Fruit fly (Drosophila melanogaster) whole organism, embryonic: ENCODE results near the gene DhpD.
A peak's percentile ranks its signal among the peaks of the same experiment; 100 is the strongest.

Source experiments
- Atf6 ChIP-seq: fragments of 200-800 bp; sonication (Bioruptor generic); IDR thresholded peaks from 2 replicates; pipeline ENCODE4 v1.3.6; 2022; ENCODE audit warnings: missing biosample characterization, missing genetic modification characterization
- CG10267 ChIP-seq: fragments of 200-800 bp; sonication (Bioruptor generic); optimal IDR thresholded peaks from 2 replicates; lab custom pipeline; 2018; ENCODE audit warnings: missing biosample characterization, mild to moderate bottlenecking, missing genetic modification characterization, moderate library complexity
- CG10462 ChIP-seq: fragments of 200-800 bp; sonication (Bioruptor generic); optimal IDR thresholded peaks from 2 replicates; lab custom pipeline; 2016; ENCODE audit warnings: missing biosample characterization, missing genetic modification characterization
- CG11093 ChIP-seq: fragments of 200-800 bp; sonication (Bioruptor generic); IDR thresholded peaks from 3 replicates; pipeline ENCODE4 v1.3.6; 2022; ENCODE audit warnings: missing biosample characterization, missing genetic modification characterization
- CG11247 ChIP-seq: fragments of 200-800 bp; sonication (Bioruptor generic); IDR thresholded peaks from 2 replicates; pipeline ENCODE4 v1.3.6; 2022; ENCODE audit warnings: missing biosample characterization, missing genetic modification characterization
- CG11398 ChIP-seq: fragments of 200-800 bp; sonication (Bioruptor generic); optimal IDR thresholded peaks from 2 replicates; lab custom pipeline; 2016; ENCODE audit warnings: missing biosample characterization, missing genetic modification characterization
- CG12104 ChIP-seq: fragments of 200-800 bp; sonication (Bioruptor generic); optimal IDR thresholded peaks from 3 replicates; lab custom pipeline; 2016; ENCODE audit warnings: missing biosample characterization, missing genetic modification characterization
- CG12299 ChIP-seq: fragments of 200-800 bp; sonication (Bioruptor generic); optimal IDR thresholded peaks from 2 replicates; lab custom pipeline; 2018; ENCODE audit warnings: missing biosample characterization, mild to moderate bottlenecking, missing genetic modification characterization
- CG14710 ChIP-seq: fragments of 200-800 bp; sonication (Bioruptor generic); optimal IDR thresholded peaks from 3 replicates; lab custom pipeline; 2019; ENCODE audit warnings: missing biosample characterization, mild to moderate bottlenecking, missing genetic modification characterization, moderate library complexity
- CG15696 ChIP-seq: fragments of 200-800 bp; sonication (Bioruptor generic); optimal IDR thresholded peaks from 2 replicates; lab custom pipeline; 2019; ENCODE audit warnings: missing biosample characterization, mild to moderate bottlenecking, missing genetic modification characterization, moderate library complexity
- CG17385 ChIP-seq: fragments of 200-800 bp; sonication (Bioruptor generic); optimal IDR thresholded peaks from 3 replicates; lab custom pipeline; 2018; ENCODE audit warnings: missing biosample characterization, mild to moderate bottlenecking, missing genetic modification characterization
- CG18011 ChIP-seq: fragments of 200-800 bp; sonication (Bioruptor generic); optimal IDR thresholded peaks from 2 replicates; lab custom pipeline; 2017; ENCODE audit warnings: missing biosample characterization, missing genetic modification characterization, mild to moderate bottlenecking, moderate library complexity, missing genotype
- CG2875 ChIP-seq: fragments of 200-800 bp; sonication (Bioruptor generic); optimal IDR thresholded peaks from 2 replicates; lab custom pipeline; 2017; ENCODE audit warnings: missing biosample characterization, mild to moderate bottlenecking, missing genetic modification characterization, missing genetic modification reagents
- CG42726 ChIP-seq: fragments of 200-800 bp; sonication (Bioruptor generic); IDR thresholded peaks from 2 replicates; pipeline ENCODE4 v1.3.6; 2022; ENCODE audit warnings: missing biosample characterization, missing genetic modification characterization; ENCODE audit not compliant: partially characterized antibody
- CG4328 ChIP-seq: fragments of 200-800 bp; sonication (Bioruptor generic); optimal IDR thresholded peaks from 3 replicates; lab custom pipeline; 2017; ENCODE audit warnings: missing biosample characterization, missing genetic modification reagents, missing genetic modification characterization
- CG43689 ChIP-seq: fragments of 200-800 bp; sonication (Bioruptor generic); IDR thresholded peaks from 2 replicates; pipeline ENCODE4 v1.3.6; 2022; ENCODE audit warnings: missing biosample characterization, missing genetic modification characterization
- CG6854 ChIP-seq: fragments of 200-800 bp; sonication (Bioruptor generic); optimal IDR thresholded peaks from 3 replicates; lab custom pipeline; 2017; ENCODE audit warnings: missing biosample characterization, mild to moderate bottlenecking, missing genetic modification characterization
- CG7372 ChIP-seq: fragments of 200-800 bp; sonication (Bioruptor generic); IDR thresholded peaks from 2 replicates; pipeline ENCODE4 v1.3.6; 2022; ENCODE audit warnings: missing biosample characterization, missing genetic modification characterization
- CG7839 ChIP-seq: fragments of 200-800 bp; sonication (Bioruptor generic); optimal IDR thresholded peaks from 3 replicates; lab custom pipeline; 2018; ENCODE audit warnings: missing biosample characterization, mild to moderate bottlenecking, missing genetic modification characterization, moderate library complexity
- CG8290 ChIP-seq, 3 experiments: fragments of 200-800 bp; sonication (Bioruptor generic); optimal IDR thresholded peaks; 2 replicates each; lab custom pipeline; 2016 to 2019; ENCODE audit warnings: missing biosample characterization in 3 of 3, missing genetic modification characterization in 3 of 3, mild to moderate bottlenecking in 2 of 3, moderate library complexity in 1 of 3
- CG8924 ChIP-seq: fragments of 200-800 bp; optimal IDR thresholded peaks from 3 replicates; lab custom pipeline; 2019; ENCODE audit warnings: missing biosample characterization, mild to moderate bottlenecking, missing genetic modification characterization, moderate library complexity
- CG9609 ChIP-seq: fragments of 200-800 bp; sonication (Bioruptor generic); optimal IDR thresholded peaks from 3 replicates; lab custom pipeline; 2016; ENCODE audit warnings: missing biosample characterization, missing genetic modification characterization
- Chrac-16 ChIP-seq: fragments of 200-800 bp; sonication (Bioruptor generic); optimal IDR thresholded peaks from 3 replicates; lab custom pipeline; 2016; ENCODE audit warnings: missing biosample characterization, missing genetic modification characterization
- CkIIα-i1 ChIP-seq: fragments of 200-800 bp; sonication (Bioruptor generic); IDR thresholded peaks from 2 replicates; pipeline ENCODE4 v1.3.6; 2022; ENCODE audit warnings: missing biosample characterization, missing genetic modification characterization
- Gug ChIP-seq: fragments of 200-800 bp; sonication (Bioruptor generic); IDR thresholded peaks from 4 replicates; pipeline ENCODE4 v1.3.6; 2022; ENCODE audit warnings: missing biosample characterization, missing genetic modification characterization
- HLH3B ChIP-seq: fragments of 200-800 bp; sonication (Bioruptor generic); IDR thresholded peaks from 2 replicates; pipeline ENCODE4 v1.3.6; 2022; ENCODE audit warnings: missing biosample characterization, missing genetic modification characterization
- Hey ChIP-seq: fragments of 200-800 bp; sonication (Bioruptor generic); optimal IDR thresholded peaks from 3 replicates; lab custom pipeline; 2018; ENCODE audit warnings: missing biosample characterization, mild to moderate bottlenecking, missing genetic modification characterization
- Lim3 ChIP-seq: fragments of 200-800 bp; sonication (Bioruptor generic); IDR thresholded peaks from 2 replicates; pipeline ENCODE4 v1.3.6; 2022; ENCODE audit warnings: missing biosample characterization, missing genetic modification characterization
- Mes4 ChIP-seq: fragments of 200-800 bp; sonication (Bioruptor generic); optimal IDR thresholded peaks from 2 replicates; lab custom pipeline; 2016; ENCODE audit warnings: missing biosample characterization, missing genetic modification characterization
- NK7.1 ChIP-seq: fragments of 200-800 bp; sonication (Bioruptor generic); optimal IDR thresholded peaks from 3 replicates; lab custom pipeline; 2016; ENCODE audit warnings: missing biosample characterization, missing genetic modification characterization
- Stat92E ChIP-seq, 3 experiments: fragments of >200 bp in 2 of 3; fragments of 200-800 bp in 1 of 3; sonication (Bioruptor generic) in 1 of 3; optimal IDR thresholded peaks; 2 replicates each; lab custom pipeline; 2017 to 2019; ENCODE audit warnings: missing biosample characterization in 3 of 3, missing genetic modification characterization in 3 of 3, mild to moderate bottlenecking in 1 of 3, moderate library complexity in 1 of 3
- ato ChIP-seq: fragments of 200-800 bp; sonication (Bioruptor generic); IDR thresholded peaks from 2 replicates; pipeline ENCODE4 v1.3.6; 2022; ENCODE audit warnings: missing biosample characterization, missing genetic modification characterization; ENCODE audit not compliant: partially characterized antibody
- cato ChIP-seq: fragments of 200-800 bp; sonication (Bioruptor generic); optimal IDR thresholded peaks from 2 replicates; lab custom pipeline; 2016; ENCODE audit warnings: missing biosample characterization, missing genetic modification characterization, borderline replicate concordance
- cg ChIP-seq: fragments of 200-800 bp; sonication (Bioruptor generic); optimal IDR thresholded peaks from 3 replicates; lab custom pipeline; 2019; ENCODE audit warnings: missing biosample characterization, mild to moderate bottlenecking, missing genetic modification characterization, moderate library complexity
- crp ChIP-seq, 2 experiments: fragments of 200-800 bp; sonication (Bioruptor generic); optimal IDR thresholded peaks; 2 replicates in 1 of 2; 3 replicates in 1 of 2; lab custom pipeline; 2017; ENCODE audit warnings: missing biosample characterization in 2 of 2, missing genetic modification characterization in 2 of 2, mild to moderate bottlenecking in 1 of 2, moderate library complexity in 1 of 2
- dpn ChIP-seq, 2 experiments: fragments of 200-800 bp; sonication (Bioruptor generic); optimal IDR thresholded peaks; 3 replicates each; lab custom pipeline; 2016; ENCODE audit warnings: missing biosample characterization in 2 of 2, missing genetic modification characterization in 2 of 2
- eve ChIP-seq, 2 experiments: fragments of >200 bp; optimal IDR thresholded peaks; 2 replicates each; lab custom pipeline; 2017; ENCODE audit warnings: missing biosample characterization in 2 of 2, missing genetic modification characterization in 2 of 2
- fd64A ChIP-seq: fragments of 200-800 bp; sonication (Bioruptor generic); optimal IDR thresholded peaks from 3 replicates; lab custom pipeline; 2018; ENCODE audit warnings: missing biosample characterization, mild to moderate bottlenecking, missing genetic modification characterization
- gsb ChIP-seq: fragments of 200-800 bp; sonication (Bioruptor generic); IDR thresholded peaks from 2 replicates; pipeline ENCODE4 v1.3.6; 2022; ENCODE audit warnings: missing biosample characterization, missing genetic modification characterization
- hkb ChIP-seq, 2 experiments: fragments of 200-800 bp in 1 of 2; fragments of >200 bp in 1 of 2; sonication (Bioruptor generic) in 1 of 2; IDR thresholded peaks in 1 of 2; optimal IDR thresholded peaks in 1 of 2; 2 replicates each; pipeline versions ENCODE4 v1.3.6 to Lab custom; 2017 to 2022; ENCODE audit warnings: missing biosample characterization in 1 of 2, missing genetic modification characterization in 1 of 2
- mirr ChIP-seq: fragments of 200-800 bp; sonication (Bioruptor generic); optimal IDR thresholded peaks from 3 replicates; lab custom pipeline; 2018; ENCODE audit warnings: missing biosample characterization, mild to moderate bottlenecking, missing genetic modification characterization
- pita ChIP-seq: fragments of 200-800 bp; sonication (Bioruptor generic); optimal IDR thresholded peaks from 2 replicates; lab custom pipeline; 2017; ENCODE audit warnings: missing biosample characterization, mild to moderate bottlenecking, missing genetic modification characterization
- prd ChIP-seq, 3 experiments: fragments of >200 bp in 2 of 3; fragments of 200-800 bp in 1 of 3; sonication (Bioruptor generic) in 1 of 3; optimal IDR thresholded peaks in 2 of 3; IDR thresholded peaks in 1 of 3; 2 replicates in 2 of 3; 3 replicates in 1 of 3; pipeline versions ENCODE4 v1.3.6 to Lab custom; 2017 to 2022; ENCODE audit warnings: missing biosample characterization in 1 of 3, missing genetic modification characterization in 1 of 3
- ro ChIP-seq: fragments of 200-800 bp; sonication (Bioruptor generic); IDR thresholded peaks from 2 replicates; pipeline ENCODE4 v1.3.6; 2022; ENCODE audit warnings: missing biosample characterization, missing genetic modification characterization
- sens ChIP-seq: fragments of 200-800 bp; sonication (Bioruptor generic); peaks from one replicate; lab custom pipeline; 2016; ENCODE audit warnings: missing biosample characterization, missing genetic modification characterization
- seq ChIP-seq: fragments of 200-800 bp; sonication (Bioruptor generic); IDR thresholded peaks from 2 replicates; pipeline ENCODE4 v1.3.6; 2022; ENCODE audit warnings: missing biosample characterization, missing genetic modification characterization
- so ChIP-seq: fragments of 200-800 bp; sonication (Bioruptor generic); IDR thresholded peaks from 3 replicates; pipeline ENCODE4 v1.3.6; 2022; ENCODE audit warnings: missing biosample characterization, missing genetic modification characterization
- trem ChIP-seq: fragments of 200-800 bp; optimal IDR thresholded peaks from 3 replicates; lab custom pipeline; 2019; ENCODE audit warnings: missing biosample characterization, mild to moderate bottlenecking, missing genetic modification characterization, moderate library complexity
- trh ChIP-seq: fragments of 200-800 bp; sonication (Bioruptor generic); optimal IDR thresholded peaks from 2 replicates; lab custom pipeline; 2016; ENCODE audit warnings: missing biosample characterization, missing genetic modification characterization

The DhpD gene

dm6 chr3R:4220780-4221179 is 8.3 kb downstream of the DhpD start (continued):
- TF ChIP-seq CG42726 (GFP tag; lab: Robert Waterston, UW) (peak; percentile 98), Hey (tag; lab: Kevin White, UChicago) (no peak), dpn (GFP tag; optimal IDR thresholded peaks at IDR 0.05; lab: Kevin White, UChicago) (peak; percentile 37), Mes4 (GFP tag; lab: Kevin White, UChicago) (peak; percentile 32), prd (optimal IDR thresholded peaks at IDR 0.05; lab: Kevin White, UChicago) (no peak), prd (GFP tag; IDR thresholded peaks at IDR 0.05; lab: Robert Waterston, UW) (0 out of 3 replicates have a peak, but pooled peaks have one; percentile 11), trh (no peak), mirr (GFP tag; lab: Kevin White, UChicago) (no peak), Gug (GFP tag; lab: Robert Waterston, UW) (no peak; the same call in 3 of the 4 replicates), CG15696 (tag; lab: Kevin White, UChicago) (peak; percentile 7), CG7372 (GFP tag; lab: Robert Waterston, UW) (no peak), Lim3 (GFP tag; lab: Robert Waterston, UW) (no peak), so (GFP tag; lab: Robert Waterston, UW) (peak; percentile 48; the same call in 1 of the 3 replicates), fd64A (GFP tag; lab: Kevin White, UChicago) (no peak), CG12104 (GFP tag; lab: Kevin White, UChicago) (no peak), CG11093 (no peak), CG17385 (GFP tag; lab: Kevin White, UChicago) (no peak), CG11398 (GFP tag; lab: Kevin White, UChicago) (no peak), CG6854 (no peak), trem (peak; percentile 69), CG8924 (tag; lab: Kevin White, UChicago) (no peak), sens (peak; percentile 73), ato (GFP tag; lab: Robert Waterston, UW) (peak; percentile 97), CG7839 (tag; lab: Kevin White, UChicago) (no peak), CG43689 (GFP tag; lab: Robert Waterston, UW) (no peak), ro (GFP tag; lab: Robert Waterston, UW) (no peak), CG14710 (tag; lab: Kevin White, UChicago) (peak; percentile 42), Chrac-16 (GFP tag; lab: Kevin White, UChicago) (no peak), CG12299 (tag; lab: Kevin White, UChicago) (peak; percentile 32), CG10267 (tag; lab: Kevin White, UChicago) (peak; percentile 45), CG4328 (GFP tag; lab: Kevin White, UChicago) (no peak), pita (GFP tag; lab: Kevin White, UChicago) (no peak), CG10462 (GFP tag; lab: Kevin White, UChicago) (no peak), HLH3B (GFP tag; lab: Robert Waterston, UW) (no peak), CkIIα-i1 (GFP tag; lab: Robert Waterston, UW) (no peak), CG9609 (peak; percentile 7), CG18011 (peak; percentile 20), cato (no peak), seq (GFP tag; lab: Robert Waterston, UW) (no peak), CG8290 (GFP tag; optimal IDR thresholded peaks at IDR 0.05; lab: Kevin White, UChicago) (peak; percentile 32), CG8290 (tag; optimal IDR thresholded peaks at IDR 0.05; lab: Kevin White, UChicago) (peak in 1 of 2 experiments; percentile 80), crp (GFP tag; optimal IDR thresholded peaks at IDR 0.05; lab: Kevin White, UChicago) (peak in 1 of 2 experiments; percentile 9), Atf6 (GFP tag; lab: Robert Waterston, UW) (no peak), hkb (optimal IDR thresholded peaks at IDR 0.05; lab: Kevin White, UChicago) (peak; percentile 23), hkb (GFP tag; IDR thresholded peaks at IDR 0.05; lab: Robert Waterston, UW) (no peak), CG2875 (no peak), cg (GFP tag; lab: Kevin White, UChicago) (no peak), CG11247 (GFP tag; lab: Robert Waterston, UW) (peak; percentile 41; the same call in 1 of the 2 replicates), eve (GFP tag; optimal IDR thresholded peaks at IDR 0.05; lab: Kevin White, UChicago) (no peak), NK7.1 (GFP tag; lab: Kevin White, UChicago) (peak; percentile 18), Stat92E (GFP tag; optimal IDR thresholded peaks at IDR 0.05; lab: Kevin White, UChicago) (peak in 1 of 3 experiments; percentile 6), gsb (GFP tag; lab: Robert Waterston, UW) (no peak)
